Worm (Caenorhabditis elegans) whole organism, young adult: ENCODE results near the gene W02A2.5.

ENCODE experiments used
- B0019.2 ChIP-seq: fragments of 200-800 bp; sonication (Bioruptor generic); conservative IDR thresholded peaks from 2 replicates; pipeline ENCODE4 v1.3.6; 2022; ENCODE audit warnings: missing genetic modification reagents, missing genetic modification characterization, missing compliant biosample characterization
- F10E7.11 ChIP-seq: sonication (generic microtip); optimal IDR thresholded peaks from 2 replicates; lab custom pipeline; 2017; ENCODE audit warnings: mild to moderate bottlenecking, missing genetic modification characterization, moderate library complexity, missing compliant biosample characterization
- F23B12.7 ChIP-seq: sonication (generic microtip); optimal IDR thresholded peaks from 2 replicates; lab custom pipeline; 2017; ENCODE audit warnings: missing genetic modification characterization, mild to moderate bottlenecking, missing compliant biosample characterization, antibody characterized with exemption, moderate library complexity; ENCODE audit not compliant: insufficient read depth
- F33H1.4 ChIP-seq: fragments of 200-800 bp; sonication (Bioruptor generic); IDR thresholded peaks from 2 replicates; pipeline ENCODE4 v1.3.6; 2022; ENCODE audit warnings: missing genetic modification reagents, missing genetic modification characterization, missing compliant biosample characterization
- F52B5.7 ChIP-seq: sonication (generic microtip); optimal IDR thresholded peaks from 2 replicates; lab custom pipeline; 2016; ENCODE audit warnings: mild to moderate bottlenecking, missing genetic modification characterization, missing compliant biosample characterization
- F55B11.4 ChIP-seq: sonication (generic microtip); optimal IDR thresholded peaks from 2 replicates; lab custom pipeline; 2016; ENCODE audit warnings: missing compliant biosample characterization, missing genetic modification characterization, borderline replicate concordance; ENCODE audit not compliant: insufficient read depth
- F57A8.1 ChIP-seq: fragments of 200-800 bp; sonication (Bioruptor generic); optimal IDR thresholded peaks from 2 replicates; lab custom pipeline; 2018; ENCODE audit warnings: mild to moderate bottlenecking, missing genetic modification characterization, moderate library complexity, missing compliant biosample characterization
- F57C9.4 ChIP-seq: sonication (generic microtip); optimal IDR thresholded peaks from 2 replicates; lab custom pipeline; 2017; ENCODE audit warnings: mild to moderate bottlenecking, missing genetic modification characterization, missing compliant biosample characterization
- K11D2.4 ChIP-seq: fragments of 200-800 bp; sonication (Bioruptor generic); IDR thresholded peaks from 2 replicates; pipeline ENCODE4 v1.3.6; 2022; ENCODE audit warnings: missing genetic modification reagents, missing genetic modification characterization, missing compliant biosample characterization
- T07F8.4 ChIP-seq: sonication (generic microtip); optimal IDR thresholded peaks from 2 replicates; lab custom pipeline; 2016; ENCODE audit warnings: mild to moderate bottlenecking, missing genetic modification characterization, moderate library complexity, missing compliant biosample characterization
- Y53G8AR.9 ChIP-seq: fragments of 200-800 bp; sonication (Bioruptor generic); conservative IDR thresholded peaks from 2 replicates; pipeline ENCODE4 v1.3.6; 2022; ENCODE audit warnings: missing genetic modification reagents, missing genetic modification characterization, missing compliant biosample characterization
- ZK185.1 ChIP-seq: sonication (generic microtip); optimal IDR thresholded peaks from 2 replicates; lab custom pipeline; 2016; ENCODE audit warnings: mild to moderate bottlenecking, missing genetic modification characterization, missing compliant biosample characterization; ENCODE audit not compliant: poor library complexity, severe bottlenecking
- aptf-3 ChIP-seq: fragments of 200-800 bp; sonication (Bioruptor generic); IDR thresholded peaks from 2 replicates; pipeline ENCODE4 v1.3.6; 2022; ENCODE audit warnings: missing genetic modification characterization, missing compliant biosample characterization
- attf-5 ChIP-seq: fragments of 200-800 bp; sonication (Bioruptor generic); optimal IDR thresholded peaks from 2 replicates; lab custom pipeline; 2018; ENCODE audit warnings: mild to moderate bottlenecking, missing genetic modification characterization, missing compliant biosample characterization
- attf-6 ChIP-seq: fragments of 200-800 bp; sonication (Bioruptor generic); IDR thresholded peaks from 2 replicates; pipeline ENCODE4 v1.3.6; 2022; ENCODE audit warnings: missing genetic modification reagents, missing genetic modification characterization, missing compliant biosample characterization
- bed-1 ChIP-seq: fragments of 200-800 bp; sonication (Bioruptor generic); IDR thresholded peaks from 2 replicates; pipeline ENCODE4 v1.3.6; 2022; ENCODE audit warnings: missing genetic modification reagents, missing genetic modification characterization, missing compliant biosample characterization
- bed-2 ChIP-seq: fragments of 200-800 bp; sonication (Bioruptor generic); IDR thresholded peaks from 2 replicates; pipeline ENCODE4 v1.3.6; 2022; ENCODE audit warnings: missing genetic modification reagents, missing genetic modification characterization, missing compliant biosample characterization
- cebp-1 ChIP-seq, 2 experiments: fragments of 200-800 bp in 1 of 2; sonication (Bioruptor generic) in 1 of 2; sonication (generic microtip) in 1 of 2; IDR thresholded peaks in 1 of 2; optimal IDR thresholded peaks in 1 of 2; 2 replicates each; pipeline versions ENCODE4 v1.3.6 to Lab custom; 2017 to 2022; ENCODE audit warnings: missing compliant biosample characterization in 2 of 2, missing genetic modification characterization in 2 of 2, mild to moderate bottlenecking in 1 of 2, missing genetic modification reagents in 1 of 2, moderate library complexity in 1 of 2
- ceh-58 ChIP-seq: fragments of 200-800 bp; sonication (Bioruptor generic); IDR thresholded peaks from 2 replicates; pipeline ENCODE4 v1.3.6; 2022; ENCODE audit warnings: missing genetic modification characterization, missing compliant biosample characterization
- ceh-91 ChIP-seq: fragments of 200-800 bp; sonication (Bioruptor generic); IDR thresholded peaks from 2 replicates; pipeline ENCODE4 v1.3.6; 2022; ENCODE audit warnings: missing genetic modification reagents, missing genetic modification characterization, missing compliant biosample characterization
- dox-1 ChIP-seq: fragments of 200-800 bp; sonication (Bioruptor generic); IDR thresholded peaks from 2 replicates; pipeline ENCODE4 v1.3.6; 2022; ENCODE audit warnings: missing genetic modification reagents, missing genetic modification characterization, missing compliant biosample characterization
- dpff-1 ChIP-seq: sonication (generic microtip); optimal IDR thresholded peaks from 2 replicates; lab custom pipeline; 2017; ENCODE audit warnings: mild to moderate bottlenecking, missing genetic modification characterization, missing compliant biosample characterization
- fkh-3 ChIP-seq: sonication (generic microtip); optimal IDR thresholded peaks from 2 replicates; lab custom pipeline; 2016; ENCODE audit warnings: mild to moderate bottlenecking, missing genetic modification characterization, missing compliant biosample characterization
- hmg-1.2 ChIP-seq: fragments of 200-800 bp; sonication (Bioruptor generic); IDR thresholded peaks from 2 replicates; pipeline ENCODE4 v1.3.6; 2022; ENCODE audit warnings: missing genetic modification reagents, missing genetic modification characterization, missing compliant biosample characterization
- hmg-20 ChIP-seq: fragments of 200-800 bp; sonication (Bioruptor generic); IDR thresholded peaks from 2 replicates; pipeline ENCODE4 v1.3.6; 2022; ENCODE audit warnings: missing genetic modification reagents, missing genetic modification characterization, missing compliant biosample characterization
- lag-1 ChIP-seq: fragments of 200-800 bp; sonication (Bioruptor generic); IDR thresholded peaks from 2 replicates; pipeline ENCODE4 v1.3.6; 2022; ENCODE audit warnings: missing genetic modification reagents, missing genetic modification characterization, missing compliant biosample characterization
- let-526 ChIP-seq: fragments of 200-800 bp; sonication (Bioruptor generic); IDR thresholded peaks from 2 replicates; pipeline ENCODE4 v1.3.6; 2022; ENCODE audit warnings: missing genetic modification reagents, missing genetic modification characterization, missing compliant biosample characterization
- lin-35 ChIP-seq, 3 experiments: fragments of 150-350 bp in 2 of 3; sonication (generic microtip) in 1 of 3; optimal IDR thresholded peaks; 2 replicates each; lab custom pipeline; 2014 to 2018; ENCODE audit warnings: missing biosample characterization in 3 of 3, missing genetic modification characterization in 3 of 3, missing genetic modification reagents in 3 of 3
- lin-40 ChIP-seq: sonication (generic microtip); optimal IDR thresholded peaks from 2 replicates; lab custom pipeline; 2016; ENCODE audit warnings: missing genetic modification characterization, mild to moderate bottlenecking, missing compliant biosample characterization, missing genotype, missing genetic modification reagents
- lir-1 ChIP-seq: fragments of 200-800 bp; sonication (Bioruptor generic); conservative IDR thresholded peaks from 2 replicates; pipeline ENCODE4 v1.3.6; 2022; ENCODE audit warnings: missing genetic modification reagents, missing genetic modification characterization, missing compliant biosample characterization
- lsy-27 ChIP-seq: sonication (generic microtip); optimal IDR thresholded peaks from 2 replicates; lab custom pipeline; 2017; ENCODE audit warnings: missing genetic modification characterization, mild to moderate bottlenecking, missing compliant biosample characterization, antibody characterized with exemption, missing genotype, borderline replicate concordance; ENCODE audit not compliant: insufficient read depth
- madf-3 ChIP-seq: fragments of 200-800 bp; sonication (Bioruptor generic); IDR thresholded peaks from 2 replicates; pipeline ENCODE4 v1.3.6; 2022; ENCODE audit warnings: missing genetic modification reagents, missing genetic modification characterization, missing compliant biosample characterization
- madf-6 ChIP-seq: fragments of 200-800 bp; sonication (Bioruptor generic); IDR thresholded peaks from 2 replicates; pipeline ENCODE4 v1.3.6; 2022; ENCODE audit warnings: missing genetic modification reagents, missing genetic modification characterization, missing compliant biosample characterization
- madf-8 ChIP-seq: fragments of 200-800 bp; sonication (Bioruptor generic); conservative IDR thresholded peaks from 2 replicates; pipeline ENCODE4 v1.3.6; 2022; ENCODE audit warnings: missing genetic modification reagents, missing genetic modification characterization, missing compliant biosample characterization
- mxl-1 ChIP-seq: sonication (generic microtip); optimal IDR thresholded peaks from 2 replicates; lab custom pipeline; 2016; ENCODE audit warnings: missing genetic modification characterization, missing compliant biosample characterization
- nhr-120 ChIP-seq: fragments of 200-800 bp; sonication (Bioruptor generic); IDR thresholded peaks from 2 replicates; pipeline ENCODE4 v1.3.6; 2022; ENCODE audit warnings: missing genetic modification characterization, missing compliant biosample characterization
- rcor-1 ChIP-seq: fragments of 200-800 bp; sonication (Bioruptor generic); IDR thresholded peaks from 2 replicates; pipeline ENCODE4 v1.3.6; 2022; ENCODE audit warnings: missing genetic modification reagents, missing genetic modification characterization, missing compliant biosample characterization
- rec-8 ChIP-seq, 2 experiments: sonication (generic microtip); optimal IDR thresholded peaks; 2 replicates each; lab custom pipeline; 2016; ENCODE audit warnings: mild to moderate bottlenecking in 2 of 2, missing genetic modification characterization in 2 of 2, missing genetic modification reagents in 2 of 2, missing genotype in 2 of 2, missing biosample characterization in 1 of 2, missing compliant biosample characterization in 1 of 2, moderate library complexity in 1 of 2
- somi-1 ChIP-seq: fragments of 200-800 bp; sonication (Bioruptor generic); optimal IDR thresholded peaks from 2 replicates; lab custom pipeline; 2018; ENCODE audit warnings: mild to moderate bottlenecking, missing genetic modification characterization, missing compliant biosample characterization
- tbp1 ChIP-seq: fragments of 200-800 bp; sonication (Bioruptor generic); optimal IDR thresholded peaks from 2 replicates; lab custom pipeline; 2018; ENCODE audit warnings: mild to moderate bottlenecking, missing genetic modification characterization, missing compliant biosample characterization
- tlf-1 ChIP-seq: fragments of 200-800 bp; sonication (Bioruptor generic); optimal IDR thresholded peaks from 2 replicates; lab custom pipeline; 2018; ENCODE audit warnings: mild to moderate bottlenecking, missing genetic modification characterization, missing compliant biosample characterization
- zfh-2 ChIP-seq: fragments of 200-800 bp; sonication (Bioruptor generic); conservative IDR thresholded peaks from 2 replicates; pipeline ENCODE4 v1.3.6; 2022; ENCODE audit warnings: missing genetic modification reagents, missing genetic modification characterization, missing compliant biosample characterization
- zim-3 ChIP-seq: sonication (generic microtip); optimal IDR thresholded peaks from 2 replicates; lab custom pipeline; 2017; ENCODE audit warnings: mild to moderate bottlenecking, missing genetic modification characterization, moderate library complexity, missing compliant biosample characterization
- ztf-22 ChIP-seq: fragments of 200-800 bp; sonication (Bioruptor generic); optimal IDR thresholded peaks from 2 replicates; lab custom pipeline; 2018; ENCODE audit warnings: mild to moderate bottlenecking, missing genetic modification characterization, moderate library complexity, missing compliant biosample characterization
- ztf-25 ChIP-seq: fragments of 200-800 bp; sonication (Bioruptor generic); IDR thresholded peaks from 2 replicates; pipeline ENCODE4 v1.3.6; 2022; ENCODE audit warnings: missing genetic modification reagents, missing genetic modification characterization, missing compliant biosample characterization
- ztf-3 ChIP-seq: fragments of 200-800 bp; sonication (Bioruptor generic); optimal IDR thresholded peaks from 2 replicates; lab custom pipeline; 2018; ENCODE audit warnings: mild to moderate bottlenecking, missing genetic modification characterization, missing compliant biosample characterization

The W02A2.5 gene

DNA sequence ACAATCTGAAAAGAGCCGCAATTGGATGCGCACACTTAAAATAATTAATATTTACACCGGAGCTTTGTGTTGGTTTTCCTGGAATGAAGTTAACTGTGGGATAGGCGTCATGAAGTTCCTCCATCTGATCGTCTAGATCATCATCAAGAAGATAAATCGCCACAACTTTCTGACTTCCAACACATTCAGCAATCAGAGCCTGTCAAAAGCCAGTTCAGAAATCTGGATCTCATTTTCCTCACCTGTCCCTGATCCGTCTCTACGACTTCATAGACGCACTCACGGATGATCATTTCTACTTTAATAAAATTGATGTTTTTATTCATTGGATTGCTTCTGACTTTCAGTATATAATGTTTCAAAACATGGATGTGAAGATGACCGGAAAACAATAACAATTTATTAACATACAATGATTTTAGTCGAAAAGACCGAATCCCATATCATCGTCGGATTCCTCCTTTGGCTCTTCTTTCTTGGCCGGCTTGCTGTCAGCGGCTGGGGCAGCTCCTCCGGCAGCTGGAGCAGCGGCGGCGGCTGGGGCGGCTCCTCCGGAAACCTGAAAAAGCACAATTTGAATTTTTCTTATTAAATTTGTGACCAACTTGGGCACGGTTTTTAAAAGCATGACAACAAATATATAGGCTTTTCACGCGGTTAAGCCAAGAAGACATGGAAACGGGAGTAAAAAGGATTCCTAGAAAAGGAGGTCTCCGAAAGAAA lies 26.6 kb downstream of the W02A2.5 start, which contains the start of gene agt-1 (continued):
- TF ChIP-seq tbp1 (peak; percentile 29), bed-1 (GFP tag; lab: Robert Waterston, UW) (no peak), lag-1 (GFP tag; lab: Robert Waterston, UW) (no peak), ztf-22 (no peak), hmg-20 (no peak), ceh-58 (0 out of 2 replicates have a peak, but pooled peaks have one; percentile 27), bed-2 (GFP tag; lab: Robert Waterston, UW) (no peak), zim-3 (tag; lab: Kevin White, UChicago) (no peak), ZK185.1 (tag; lab: Kevin White, UChicago) (no peak), cebp-1 (GFP tag; IDR thresholded peaks at IDR 0.05; lab: Robert Waterston, UW) (no peak), cebp-1 (tag; optimal IDR thresholded peaks at IDR 0.05; lab: Kevin White, UChicago) (peak; percentile 5), rcor-1 (GFP tag; lab: Robert Waterston, UW) (peak; percentile 64), tlf-1 (GFP tag; lab: Kevin White, UChicago) (peak; percentile 62), rec-8 (tag; optimal IDR thresholded peaks at IDR 0.05; lab: Kevin White, UChicago) (no peak), zfh-2 (GFP tag; lab: Robert Waterston, UW) (peak; percentile 84), ceh-91 (GFP tag; lab: Robert Waterston, UW) (no peak), attf-6 (GFP tag; lab: Robert Waterston, UW) (peak; percentile 89), B0019.2 (no peak), F52B5.7 (no peak), madf-8 (GFP tag; lab: Robert Waterston, UW) (no peak), ztf-25 (no peak), lin-35 (GFP tag; optimal IDR thresholded peaks at IDR 0.05; lab: Kevin White, UChicago) (no peak), lir-1 (no peak), somi-1 (GFP tag; lab: Kevin White, UChicago) (no peak), mxl-1 (no peak), Y53G8AR.9 (GFP tag; lab: Robert Waterston, UW) (0 out of 2 replicates have a peak, but pooled peaks have one; percentile 74), K11D2.4 (GFP tag; lab: Robert Waterston, UW) (no peak), madf-6 (peak; percentile 74), hmg-1.2 (GFP tag; lab: Robert Waterston, UW) (no peak), fkh-3 (no peak), F57C9.4 (tag; lab: Kevin White, UChicago) (no peak), T07F8.4 (no peak), F10E7.11 (tag; lab: Kevin White, UChicago) (no peak), madf-3 (GFP tag; lab: Robert Waterston, UW) (no peak), F23B12.7 (tag; lab: Kevin White, UChicago) (no peak), lsy-27 (tag; lab: Kevin White, UChicago) (no peak), let-526 (no peak), F55B11.4 (no peak), ztf-3 (GFP tag; lab: Kevin White, UChicago) (no peak), F33H1.4 (GFP tag; lab: Robert Waterston, UW) (peak; percentile 47), lin-40 (tag; lab: Kevin White, UChicago) (no peak), dox-1 (no peak), attf-5 (no peak), F57A8.1 (GFP tag; lab: Kevin White, UChicago) (no peak), aptf-3 (GFP tag; lab: Robert Waterston, UW) (no peak), dpff-1 (tag; lab: Kevin White, UChicago) (no peak), nhr-120 (GFP tag; lab: Robert Waterston, UW) (no peak)
